Fruit fly (Drosophila melanogaster): ENCODE data around the gene CG3690.

CG3690 gene

DNA sequence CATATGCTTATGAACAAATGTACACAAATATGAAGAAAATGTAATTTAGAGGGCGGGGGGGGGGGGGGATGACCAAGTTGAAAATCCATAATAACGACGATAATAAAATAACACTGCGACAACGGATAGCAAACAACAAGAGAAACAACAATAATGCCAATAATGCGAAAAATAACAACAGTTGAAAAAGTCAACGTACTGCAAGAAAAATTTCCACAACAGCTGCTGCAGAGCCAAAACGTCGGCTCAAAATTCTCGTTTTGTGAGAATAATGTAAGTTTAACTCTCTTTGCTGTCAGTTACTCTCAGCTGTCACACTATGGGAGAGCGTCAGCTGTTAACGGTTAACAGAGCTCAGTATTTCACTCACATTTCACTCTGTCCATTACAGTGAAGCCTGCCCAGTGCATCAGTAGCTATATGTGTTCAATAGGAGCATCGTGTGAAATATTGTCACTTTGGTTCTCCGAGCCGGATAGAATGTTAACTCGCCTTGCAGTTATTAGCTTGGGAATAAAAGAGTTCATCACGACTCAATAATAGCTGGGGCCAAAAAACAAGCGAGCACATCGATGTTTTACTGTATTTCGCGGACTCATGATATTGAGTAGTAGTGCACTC lies 50.9 kb downstream of the CG3690 start (continued):
- TF ChIP-seq CG32264 (GFP tag; optimal IDR thresholded peaks at IDR 0.05) (peak; percentile 68), Hnf4 (GFP tag; optimal IDR thresholded peaks at IDR 0.05) (peak; percentile 84), pan (optimal IDR thresholded peaks at IDR 0.05) (no peak), dmrt93B (GFP tag; optimal IDR thresholded peaks at IDR 0.05) (peak; percentile 85)

DNA sequence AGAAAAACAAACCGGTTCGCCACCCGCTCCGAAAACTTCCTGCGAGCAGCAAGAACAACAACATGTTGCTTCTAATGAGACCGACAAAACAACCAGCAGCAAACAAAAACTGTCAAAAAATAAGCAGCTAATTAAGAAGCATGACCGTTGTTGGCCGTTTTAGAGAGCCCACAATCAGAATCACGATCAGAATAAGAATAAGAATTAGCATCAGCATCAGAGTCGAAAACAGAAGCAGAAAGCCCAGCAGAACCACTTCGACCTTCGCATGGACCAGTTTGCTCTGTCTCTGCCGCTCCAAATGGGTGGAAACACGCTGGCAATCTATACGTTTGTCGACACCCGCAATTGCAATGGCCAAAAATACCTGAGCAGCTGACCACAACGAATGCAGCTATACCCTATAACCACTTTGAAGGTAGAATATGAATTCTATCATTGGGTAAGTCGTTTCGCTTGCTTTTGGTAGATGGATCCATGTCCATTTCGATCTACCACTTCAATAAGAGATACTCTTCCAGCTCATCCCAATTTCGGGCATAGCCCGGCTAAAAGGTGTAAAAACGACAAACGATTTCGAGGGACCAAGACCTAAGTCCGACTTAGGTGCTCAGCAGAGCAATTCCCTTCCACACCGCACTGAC lies 52.2 kb downstream of the CG3690 start:
- TF ChIP-seq sv (GFP tag; optimal IDR thresholded peaks at IDR 0.05), result no peak
- no peak for TF ChIP-seq N (GFP tag; optimal IDR thresholded peaks at IDR 0.05)
- no peak for TF ChIP-seq HLH106 (tag; optimal IDR thresholded peaks at IDR 0.05)
- TF ChIP-seq Hr83 (GFP tag; optimal IDR thresholded peaks at IDR 0.05; ENCODE audit: poor library complexity, severe bottlenecking), result no peak
- no peak for TF ChIP-seq usp (GFP tag; optimal IDR thresholded peaks at IDR 0.05)
- no peak for TF ChIP-seq Dif (GFP tag; optimal IDR thresholded peaks at IDR 0.05; ENCODE audit: partially characterized antibody)
- TF ChIP-seq ey (GFP tag; optimal IDR thresholded peaks at IDR 0.05), result no peak
- no peak for TF ChIP-seq CG32264 (GFP tag; optimal IDR thresholded peaks at IDR 0.05)
- TF ChIP-seq rgr (GFP tag; optimal IDR thresholded peaks at IDR 0.05), result no peak
- TF ChIP-seq Dfd (GFP tag; optimal IDR thresholded peaks at IDR 0.05), result no peak
- TF ChIP-seq CG9705 (GFP tag; optimal IDR thresholded peaks at IDR 0.05), result no peak
- no peak for TF ChIP-seq Vsx2 (GFP tag; optimal IDR thresholded peaks at IDR 0.05; ENCODE audit: partially characterized antibody)
- TF ChIP-seq sage (GFP tag; optimal IDR thresholded peaks at IDR 0.05), result no peak
- no peak for TF ChIP-seq GATAd (GFP tag; optimal IDR thresholded peaks at IDR 0.05)
